Worm (Caenorhabditis elegans) whole organism, L1 larva: ENCODE measurements around the gene Y43F8C.17.

ENCODE experiments used
- ama-1 ChIP-seq: fragments of 150-350 bp; optimal IDR thresholded peaks from 2 replicates; lab custom pipeline; 2014
- ceh-82 ChIP-seq, 3 experiments: fragments of 150-350 bp in 1 of 3; sonication (generic microtip) in 2 of 3; optimal IDR thresholded peaks; 2 replicates each; lab custom pipeline; 2014 to 2017; ENCODE audit warnings: missing biosample characterization in 3 of 3, missing genetic modification characterization in 3 of 3
- egl-27 ChIP-seq, 2 experiments: fragments of 150-350 bp in 1 of 2; sonication (generic microtip); optimal IDR thresholded peaks; 3 replicates each; lab custom pipeline; 2017 to 2018; ENCODE audit warnings: missing biosample characterization in 2 of 2, missing genetic modification characterization in 2 of 2, missing genetic modification reagents in 2 of 2
- fkh-10 ChIP-seq: sonication (generic microtip); optimal IDR thresholded peaks from 2 replicates; lab custom pipeline; 2017; ENCODE audit warnings: missing biosample characterization, missing genetic modification reagents, missing genetic modification characterization
- fkh-8 ChIP-seq: sonication (generic microtip); optimal IDR thresholded peaks from 2 replicates; lab custom pipeline; 2016; ENCODE audit warnings: mild to moderate bottlenecking, missing genetic modification characterization, missing compliant biosample characterization

ce11 chrV:19691954-19692353, 24.0 kb upstream of the Y43F8C.17 start:
- no peak for TF ChIP-seq ama-1 (lab: Kevin White, UChicago)
- no peak for TF ChIP-seq fkh-8 (tag; lab: Kevin White, UChicago)
- TF ChIP-seq ceh-82 (tag; optimal IDR thresholded peaks at IDR 0.05; lab: Kevin White, UChicago), result no peak
- TF ChIP-seq egl-27 (tag; optimal IDR thresholded peaks at IDR 0.05; lab: Kevin White, UChicago), result no peak
- no peak for TF ChIP-seq fkh-10 (GFP tag; lab: Kevin White, UChicago)
